Worm (Caenorhabditis elegans): ENCODE data around the gene F36A4.3.

- no peak for TF ChIP-seq fos-1 (tag; optimal IDR thresholded peaks at IDR 0.05)
- TF ChIP-seq nhr-77 (tag; optimal IDR thresholded peaks at IDR 0.05), result no peak
- TF ChIP-seq nhr-25 (tag; optimal IDR thresholded peaks at IDR 0.05), result no peak
- TF ChIP-seq ceh-82 (tag; optimal IDR thresholded peaks at IDR 0.05), result no peak
- TF ChIP-seq unc-62 (GFP tag; optimal IDR thresholded peaks at IDR 0.05), result no peak
- no peak for TF ChIP-seq alr-1 (tag; optimal IDR thresholded peaks at IDR 0.05)
- no peak for TF ChIP-seq zag-1 (tag; optimal IDR thresholded peaks at IDR 0.05)
- TF ChIP-seq nhr-6 (tag; optimal IDR thresholded peaks at IDR 0.05), result no peak
- no peak for TF ChIP-seq R02D3.7 (tag; optimal IDR thresholded peaks at IDR 0.05)
- no peak for TF ChIP-seq nhr-12 (tag; optimal IDR thresholded peaks at IDR 0.05)
Measured at ce11 chrIV:4288332-4288731, 18.9 kb downstream of the F36A4.3 start, which contains the start of gene srv-4.
